Fruit fly (Drosophila melanogaster) whole organism, embryonic: Measurements from ENCODE around the gene nmdyn-D7.

ENCODE experiments used
- Atf6 ChIP-seq: fragments of 200-800 bp; sonication (Bioruptor generic); IDR thresholded peaks from 2 replicates; pipeline ENCODE4 v1.3.6; 2022; ENCODE audit warnings: missing biosample characterization, missing genetic modification characterization
- CG10274 ChIP-seq: fragments of 200-800 bp; sonication (Bioruptor generic); optimal IDR thresholded peaks from 3 replicates; lab custom pipeline; 2017; ENCODE audit warnings: missing biosample characterization, mild to moderate bottlenecking, missing genetic modification characterization
- CG11456 ChIP-seq: fragments of 200-800 bp; sonication (Bioruptor generic); IDR thresholded peaks from 3 replicates; pipeline ENCODE4 v1.3.6; 2022; ENCODE audit warnings: missing biosample characterization, missing genetic modification characterization
- CG11696 ChIP-seq: fragments of 200-800 bp; sonication (Bioruptor generic); IDR thresholded peaks from 2 replicates; pipeline ENCODE4 v1.3.6; 2022; ENCODE audit warnings: missing biosample characterization, missing genetic modification characterization
- CG12391 ChIP-seq: fragments of 200-800 bp; sonication (Bioruptor generic); optimal IDR thresholded peaks from 3 replicates; lab custom pipeline; 2018; ENCODE audit warnings: missing biosample characterization, mild to moderate bottlenecking, missing genetic modification characterization, moderate library complexity
- CG12769 ChIP-seq: fragments of 200-800 bp; sonication (Bioruptor generic); optimal IDR thresholded peaks from 2 replicates; lab custom pipeline; 2019; ENCODE audit warnings: missing biosample characterization, mild to moderate bottlenecking, missing genetic modification characterization, moderate library complexity
- CG13287 ChIP-seq: fragments of 200-800 bp; sonication (Bioruptor generic); IDR thresholded peaks from 2 replicates; pipeline ENCODE4 v1.3.6; 2022; ENCODE audit warnings: missing biosample characterization, missing genetic modification characterization; ENCODE audit not compliant: partially characterized antibody
- CG13424 ChIP-seq: fragments of 200-800 bp; sonication (Bioruptor generic); optimal IDR thresholded peaks from 2 replicates; lab custom pipeline; 2019; ENCODE audit warnings: missing biosample characterization, mild to moderate bottlenecking, missing genetic modification characterization, moderate library complexity
- CG16815 ChIP-seq: fragments of 200-800 bp; sonication (Bioruptor generic); optimal IDR thresholded peaks from 3 replicates; lab custom pipeline; 2017; ENCODE audit warnings: missing biosample characterization, mild to moderate bottlenecking, missing genetic modification characterization
- CG18476 ChIP-seq: fragments of 200-800 bp; sonication (Bioruptor generic); optimal IDR thresholded peaks from 2 replicates; lab custom pipeline; 2016; ENCODE audit warnings: missing biosample characterization, mild to moderate bottlenecking, missing genetic modification characterization
- CG30431 ChIP-seq: fragments of 200-800 bp; sonication (Bioruptor generic); optimal IDR thresholded peaks from 2 replicates; lab custom pipeline; 2017; ENCODE audit warnings: missing biosample characterization, missing genetic modification characterization
- CG7786 ChIP-seq: fragments of 200-800 bp; sonication (Bioruptor generic); optimal IDR thresholded peaks from 2 replicates; lab custom pipeline; 2016; ENCODE audit warnings: missing biosample characterization, missing genetic modification characterization
- CG7928 ChIP-seq: fragments of 200-800 bp; sonication (Bioruptor generic); optimal IDR thresholded peaks from 2 replicates; lab custom pipeline; 2017; ENCODE audit warnings: missing biosample characterization, mild to moderate bottlenecking, missing genetic modification characterization
- CG8290 ChIP-seq, 3 experiments: fragments of 200-800 bp; sonication (Bioruptor generic); optimal IDR thresholded peaks; 2 replicates each; lab custom pipeline; 2016 to 2019; ENCODE audit warnings: missing biosample characterization in 3 of 3, missing genetic modification characterization in 3 of 3, mild to moderate bottlenecking in 2 of 3, moderate library complexity in 1 of 3
- Dip3 ChIP-seq: fragments of 200-800 bp; sonication (Bioruptor generic); optimal IDR thresholded peaks from 3 replicates; lab custom pipeline; 2016; ENCODE audit warnings: missing biosample characterization, missing genetic modification characterization
- Dll ChIP-seq: fragments of 200-800 bp; sonication (Bioruptor generic); IDR thresholded peaks from 4 replicates; pipeline ENCODE4 v1.3.6; 2022; ENCODE audit warnings: missing biosample characterization, missing genetic modification characterization; ENCODE audit not compliant: partially characterized antibody
- Dref ChIP-seq: fragments of 200-800 bp; sonication (Bioruptor generic); IDR thresholded peaks from 2 replicates; pipeline ENCODE4 v1.3.6; 2022; ENCODE audit warnings: missing biosample characterization, missing genetic modification characterization
- Elba2 ChIP-seq: fragments of 200-800 bp; sonication (Bioruptor generic); optimal IDR thresholded peaks from 3 replicates; lab custom pipeline; 2016; ENCODE audit warnings: missing biosample characterization, missing genetic modification characterization
- HHEX ChIP-seq: fragments of 200-800 bp; sonication (Bioruptor generic); optimal IDR thresholded peaks from 3 replicates; lab custom pipeline; 2017; ENCODE audit warnings: missing biosample characterization, mild to moderate bottlenecking, missing genetic modification characterization, missing genetic modification reagents
- HLHmδ ChIP-seq: fragments of 200-800 bp; sonication (Bioruptor generic); optimal IDR thresholded peaks from 2 replicates; lab custom pipeline; 2018; ENCODE audit warnings: missing biosample characterization, mild to moderate bottlenecking, missing genetic modification characterization, moderate library complexity
- Med ChIP-seq: fragments of 200-800 bp; sonication (Bioruptor generic); peaks from one replicate; lab custom pipeline; 2016; ENCODE audit warnings: missing biosample characterization, missing genetic modification characterization, mild to moderate bottlenecking, inconsistent platforms, moderate library complexity
- NC2α ChIP-seq: fragments of 200-800 bp; sonication (Bioruptor generic); optimal IDR thresholded peaks from 2 replicates; lab custom pipeline; 2016; ENCODE audit warnings: missing biosample characterization, missing genetic modification characterization
- Nf-YB ChIP-seq: fragments of 200-800 bp; sonication (Bioruptor generic); optimal IDR thresholded peaks from 3 replicates; lab custom pipeline; 2019; ENCODE audit warnings: missing biosample characterization, mild to moderate bottlenecking, missing genetic modification characterization, moderate library complexity
- Nf-YC ChIP-seq: fragments of 200-800 bp; optimal IDR thresholded peaks from 3 replicates; lab custom pipeline; 2019; ENCODE audit warnings: missing biosample characterization, mild to moderate bottlenecking, missing genetic modification characterization, moderate library complexity
- PHDP ChIP-seq: fragments of 200-800 bp; sonication (Bioruptor generic); optimal IDR thresholded peaks from 3 replicates; lab custom pipeline; 2018; ENCODE audit warnings: missing biosample characterization, mild to moderate bottlenecking, missing genetic modification characterization, moderate library complexity
- Ptx1 ChIP-seq: fragments of 200-800 bp; sonication (Bioruptor generic); IDR thresholded peaks from 2 replicates; pipeline ENCODE4 v1.3.6; 2022; ENCODE audit warnings: missing biosample characterization, missing genetic modification characterization
- Sry-δ ChIP-seq: fragments of 200-800 bp; sonication (Bioruptor generic); optimal IDR thresholded peaks from 2 replicates; lab custom pipeline; 2016; ENCODE audit warnings: missing biosample characterization, missing genetic modification characterization
- crc ChIP-seq: fragments of 200-800 bp; sonication (Bioruptor generic); optimal IDR thresholded peaks from 2 replicates; lab custom pipeline; 2016; ENCODE audit warnings: missing biosample characterization, missing genetic modification characterization
- cwo ChIP-seq: fragments of 200-800 bp; sonication (Bioruptor generic); optimal IDR thresholded peaks from 3 replicates; lab custom pipeline; 2017; ENCODE audit warnings: missing biosample characterization, missing genetic modification characterization, mild to moderate bottlenecking, moderate library complexity, missing genetic modification reagents
- danr ChIP-seq: fragments of 200-800 bp; sonication (Bioruptor generic); IDR thresholded peaks from 2 replicates; pipeline ENCODE4 v1.3.6; 2022; ENCODE audit warnings: missing biosample characterization, missing genetic modification characterization
- dmrt99B ChIP-seq: fragments of 200-800 bp; sonication (Bioruptor generic); optimal IDR thresholded peaks from 2 replicates; lab custom pipeline; 2018; ENCODE audit warnings: missing biosample characterization, mild to moderate bottlenecking, missing genetic modification characterization, moderate library complexity
- fd64A ChIP-seq: fragments of 200-800 bp; sonication (Bioruptor generic); optimal IDR thresholded peaks from 3 replicates; lab custom pipeline; 2018; ENCODE audit warnings: missing biosample characterization, mild to moderate bottlenecking, missing genetic modification characterization
- fu2 ChIP-seq: fragments of 200-800 bp; sonication (Bioruptor generic); optimal IDR thresholded peaks from 2 replicates; lab custom pipeline; 2016; ENCODE audit warnings: missing biosample characterization, missing genetic modification characterization
- gcm2 ChIP-seq: fragments of 200-800 bp; sonication (Bioruptor generic); optimal IDR thresholded peaks from 2 replicates; lab custom pipeline; 2016; ENCODE audit warnings: missing biosample characterization, missing genetic modification characterization
- gfzf ChIP-seq: fragments of 200-800 bp; sonication (Bioruptor generic); optimal IDR thresholded peaks from 2 replicates; lab custom pipeline; 2016; ENCODE audit warnings: missing biosample characterization, mild to moderate bottlenecking, missing genetic modification characterization, moderate library complexity
- her ChIP-seq: fragments of 200-800 bp; sonication (Bioruptor generic); optimal IDR thresholded peaks from 2 replicates; lab custom pipeline; 2016; ENCODE audit warnings: missing biosample characterization, missing genetic modification characterization
- ind ChIP-seq: fragments of 200-800 bp; sonication (Bioruptor generic); optimal IDR thresholded peaks from 3 replicates; lab custom pipeline; 2016; ENCODE audit warnings: missing biosample characterization, missing genetic modification characterization
- maf-S ChIP-seq: fragments of 200-800 bp; sonication (Bioruptor generic); optimal IDR thresholded peaks from 2 replicates; lab custom pipeline; 2016; ENCODE audit warnings: missing biosample characterization, missing genetic modification characterization
- mirr ChIP-seq: fragments of 200-800 bp; sonication (Bioruptor generic); optimal IDR thresholded peaks from 3 replicates; lab custom pipeline; 2018; ENCODE audit warnings: missing biosample characterization, mild to moderate bottlenecking, missing genetic modification characterization
- nom ChIP-seq: fragments of 200-800 bp; sonication (Bioruptor generic); optimal IDR thresholded peaks from 2 replicates; lab custom pipeline; 2017; ENCODE audit warnings: missing biosample characterization, missing genetic modification characterization, mild to moderate bottlenecking, moderate library complexity, missing genetic modification reagents
- pb ChIP-seq: fragments of 200-800 bp; sonication (Bioruptor generic); optimal IDR thresholded peaks from 3 replicates; lab custom pipeline; 2016; ENCODE audit warnings: missing biosample characterization, missing genetic modification characterization
- pfk ChIP-seq: fragments of 200-800 bp; sonication (Bioruptor generic); optimal IDR thresholded peaks from 2 replicates; lab custom pipeline; 2018; ENCODE audit warnings: missing biosample characterization, mild to moderate bottlenecking, missing genetic modification characterization, moderate library complexity
- pzg ChIP-seq: fragments of 200-800 bp; sonication (Bioruptor generic); optimal IDR thresholded peaks from 3 replicates; lab custom pipeline; 2018; ENCODE audit warnings: missing biosample characterization, mild to moderate bottlenecking, missing genetic modification characterization, moderate library complexity
- repo ChIP-seq: fragments of 200-800 bp; sonication (Bioruptor generic); optimal IDR thresholded peaks from 2 replicates; lab custom pipeline; 2016; ENCODE audit warnings: missing biosample characterization, missing genetic modification characterization
- sqz ChIP-seq: fragments of 200-800 bp; sonication (Bioruptor generic); optimal IDR thresholded peaks from 3 replicates; lab custom pipeline; 2018; ENCODE audit warnings: missing biosample characterization, mild to moderate bottlenecking, missing genetic modification characterization
- trem ChIP-seq: fragments of 200-800 bp; optimal IDR thresholded peaks from 3 replicates; lab custom pipeline; 2019; ENCODE audit warnings: missing biosample characterization, mild to moderate bottlenecking, missing genetic modification characterization, moderate library complexity
- twi ChIP-seq: fragments of 200-800 bp; optimal IDR thresholded peaks from 2 replicates; lab custom pipeline; 2019; ENCODE audit warnings: missing biosample characterization, mild to moderate bottlenecking, missing genetic modification characterization, moderate library complexity
- unpg ChIP-seq: fragments of 200-800 bp; sonication (Bioruptor generic); optimal IDR thresholded peaks from 3 replicates; lab custom pipeline; 2018; ENCODE audit warnings: missing biosample characterization, mild to moderate bottlenecking, missing genetic modification characterization, moderate library complexity
- z ChIP-seq: fragments of 200-800 bp; sonication (Bioruptor generic); IDR thresholded peaks from 3 replicates; pipeline ENCODE4 v1.3.6; 2022; ENCODE audit warnings: missing biosample characterization, missing genetic modification characterization

The nmdyn-D7 gene

DNA sequence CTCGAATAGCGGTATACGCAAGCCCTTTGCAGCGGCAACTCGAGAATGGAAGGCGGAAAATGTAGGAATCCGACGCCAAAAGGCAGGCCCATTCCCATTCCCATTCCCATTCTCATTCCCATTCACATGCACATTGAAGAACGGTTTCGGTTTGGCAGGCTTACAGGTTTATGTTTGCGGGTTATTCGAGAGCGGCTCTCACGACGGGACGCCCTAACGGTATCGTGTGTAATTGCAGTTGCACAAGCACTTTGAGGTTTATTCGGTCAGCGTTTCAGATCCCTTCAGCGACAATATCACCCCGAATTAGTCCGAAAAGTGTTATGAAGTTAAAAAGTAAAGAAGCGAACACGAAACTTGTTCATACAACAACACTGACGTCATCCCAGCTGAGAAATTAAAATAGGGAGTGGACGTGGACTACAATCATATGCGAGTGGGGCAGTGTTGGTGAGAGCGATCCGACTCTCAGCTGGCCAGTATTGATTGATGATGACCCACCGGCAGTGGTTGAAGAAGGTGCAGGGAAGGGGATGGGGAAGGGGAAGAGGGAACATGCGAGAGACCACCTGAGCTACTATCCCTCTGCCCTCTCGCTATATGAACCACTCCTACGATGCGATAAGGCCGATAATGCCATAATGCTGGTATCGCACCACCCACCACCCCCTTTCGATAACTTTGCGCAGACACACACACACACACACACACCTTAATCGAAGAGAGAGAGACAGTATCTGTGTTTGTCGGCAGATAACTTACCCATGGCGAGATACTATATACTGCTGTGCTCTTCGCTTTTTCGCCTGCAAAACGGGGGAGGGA is 24.7 kb downstream of the nmdyn-D7 start (continued):
- TF ChIP-seq maf-S (GFP tag; lab: Kevin White, UChicago): no peak
- no peak for TF ChIP-seq PHDP (tag; lab: Kevin White, UChicago)
- no peak for TF ChIP-seq Ptx1 (GFP tag; lab: Robert Waterston, UW)
- no peak for TF ChIP-seq ind
- no peak for TF ChIP-seq trem (tag; lab: Kevin White, UChicago)
- peak; percentile 35 for TF ChIP-seq nom (GFP tag; lab: Kevin White, UChicago)
- peak; percentile 86 for TF ChIP-seq CG12769 (tag; lab: Kevin White, UChicago)
- no peak for TF ChIP-seq CG13287 (GFP tag; lab: Robert Waterston, UW)
- TF ChIP-seq Atf6 (GFP tag; lab: Robert Waterston, UW): no peak
- TF ChIP-seq dmrt99B: no peak
- TF ChIP-seq cwo: peak; percentile 73
- TF ChIP-seq unpg (GFP tag; lab: Kevin White, UChicago): no peak
- peak; percentile 14 for TF ChIP-seq Nf-YB
- TF ChIP-seq NC2α (GFP tag; lab: Kevin White, UChicago): no peak
- no peak for TF ChIP-seq CG11456 (GFP tag; lab: Robert Waterston, UW)
- TF ChIP-seq Dip3: no peak
- TF ChIP-seq Nf-YC (tag; lab: Kevin White, UChicago): no peak
- TF ChIP-seq twi (tag; lab: Kevin White, UChicago): no peak
- no peak for TF ChIP-seq CG18476 (GFP tag; lab: Kevin White, UChicago)
- no peak for TF ChIP-seq CG10274 (GFP tag; lab: Kevin White, UChicago)
- no peak for TF ChIP-seq fu2 (GFP tag; lab: Kevin White, UChicago)
- no peak for TF ChIP-seq CG11696 (GFP tag; lab: Robert Waterston, UW)
- no peak for TF ChIP-seq repo (GFP tag; lab: Kevin White, UChicago)
- TF ChIP-seq Dref: no peak
- no peak for TF ChIP-seq z (GFP tag; lab: Robert Waterston, UW)
- no peak for TF ChIP-seq Dll (GFP tag; lab: Robert Waterston, UW)
- TF ChIP-seq pb (GFP tag; lab: Kevin White, UChicago): no peak
- TF ChIP-seq pzg (GFP tag; lab: Kevin White, UChicago): peak; percentile 12
- TF ChIP-seq CG30431 (GFP tag; lab: Kevin White, UChicago): no peak
- TF ChIP-seq CG16815 (GFP tag; lab: Kevin White, UChicago): no peak
- TF ChIP-seq danr (GFP tag; lab: Robert Waterston, UW): no peak
- no peak for TF ChIP-seq gcm2 (GFP tag; lab: Kevin White, UChicago)
- TF ChIP-seq Med: peak; percentile 59
- peak; percentile 25 for TF ChIP-seq fd64A
- no peak for TF ChIP-seq Sry-δ
- TF ChIP-seq mirr (GFP tag; lab: Kevin White, UChicago): peak; percentile 90
- no peak for TF ChIP-seq crc
- no peak for TF ChIP-seq sqz (GFP tag; lab: Kevin White, UChicago)
- no peak for TF ChIP-seq pfk (GFP tag; lab: Kevin White, UChicago)
- no peak for TF ChIP-seq CG8290 (GFP tag; optimal IDR thresholded peaks at IDR 0.05; lab: Kevin White, UChicago)
- peak in 1 of 2 experiments; percentile 62 for TF ChIP-seq CG8290 (tag; optimal IDR thresholded peaks at IDR 0.05; lab: Kevin White, UChicago)
- no peak for TF ChIP-seq Elba2 (GFP tag; lab: Kevin White, UChicago)
- no peak for TF ChIP-seq HHEX
- TF ChIP-seq CG7928: no peak
- no peak for TF ChIP-seq HLHmδ
- no peak for TF ChIP-seq CG12391 (tag; lab: Kevin White, UChicago)
- no peak for TF ChIP-seq her (GFP tag; lab: Kevin White, UChicago)
- no peak for TF ChIP-seq CG13424 (tag; lab: Kevin White, UChicago)
- no peak for TF ChIP-seq gfzf (GFP tag; lab: Kevin White, UChicago)
- no peak for TF ChIP-seq CG7786 (GFP tag; lab: Kevin White, UChicago)
